Worm (Caenorhabditis elegans) whole organism, mixed stage, embryonic: ENCODE results near the gene F26F2.13.

Experiments used
- blmp-1 ChIP-seq: fragments of 150-350 bp; optimal IDR thresholded peaks from 2 replicates; lab custom pipeline; 2014; ENCODE audit warnings: missing biosample characterization, missing genetic modification characterization
- ces-1 ChIP-seq: fragments of 150-350 bp; optimal IDR thresholded peaks from 2 replicates; lab custom pipeline; 2014; ENCODE audit warnings: missing biosample characterization, missing genetic modification reagents, missing genetic modification characterization
- nhr-237 ChIP-seq: fragments of 150-350 bp; optimal IDR thresholded peaks from 2 replicates; lab custom pipeline; 2014; ENCODE audit warnings: missing biosample characterization, missing genetic modification characterization
- unc-39 ChIP-seq: fragments of 150-350 bp; optimal IDR thresholded peaks from 2 replicates; lab custom pipeline; 2014; ENCODE audit warnings: missing biosample characterization, missing genetic modification characterization

DNA sequence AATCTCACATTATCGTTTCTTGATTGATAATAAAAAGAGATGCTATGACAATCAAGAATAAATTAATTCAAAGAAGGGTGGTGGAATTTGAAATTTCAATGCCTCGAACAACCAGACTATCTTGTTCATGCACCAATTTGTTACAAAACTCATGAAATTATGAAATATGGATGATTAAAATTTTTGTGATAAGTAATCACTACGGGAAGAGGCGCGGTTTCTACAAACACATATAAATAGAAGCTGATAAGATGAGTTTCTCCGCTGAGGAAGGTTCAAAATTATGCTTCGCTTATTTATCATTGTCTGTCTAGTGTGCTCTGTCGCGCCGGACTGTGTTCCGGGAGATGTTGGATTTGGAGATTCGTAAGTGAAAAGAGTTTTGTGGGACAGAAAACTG lies 49.7 kb upstream of the F26F2.13 start:
- TF ChIP-seq ces-1 (GFP tag; lab: Kevin White, UChicago) = no peak
- TF ChIP-seq nhr-237 (tag; lab: Kevin White, UChicago) = no peak
- no peak for TF ChIP-seq blmp-1 (tag; lab: Kevin White, UChicago)
- no peak for TF ChIP-seq unc-39 (tag; lab: Kevin White, UChicago)
